Worm (Caenorhabditis elegans) whole organism, early embryonic: Measurements from ENCODE around the gene C32D5.4.

ENCODE experiments used
- B0310.2 ChIP-seq: sonication (generic microtip); optimal IDR thresholded peaks from 2 replicates; lab custom pipeline; 2016; ENCODE audit warnings: mild to moderate bottlenecking, missing genetic modification characterization, missing compliant biosample characterization
- F13C5.2 ChIP-seq: sonication (generic microtip); optimal IDR thresholded peaks from 2 replicates; lab custom pipeline; 2017; ENCODE audit warnings: mild to moderate bottlenecking, missing genetic modification characterization, inconsistent platforms, missing compliant biosample characterization
- aly-1 ChIP-seq: sonication (generic microtip); optimal IDR thresholded peaks from 2 replicates; lab custom pipeline; 2016; ENCODE audit warnings: missing genetic modification characterization, missing compliant biosample characterization
- ama-1 ChIP-seq: fragments of 150-350 bp; optimal IDR thresholded peaks from 2 replicates; lab custom pipeline; 2014
- ceh-13 ChIP-seq: fragments of 200-800 bp; sonication (Bioruptor generic); optimal IDR thresholded peaks from 2 replicates; lab custom pipeline; 2018; ENCODE audit warnings: mild to moderate bottlenecking, missing genetic modification characterization, missing compliant biosample characterization
- ceh-36 ChIP-seq: sonication (generic microtip); optimal IDR thresholded peaks from 2 replicates; lab custom pipeline; 2016; ENCODE audit warnings: missing genetic modification characterization, inconsistent platforms, missing compliant biosample characterization
- ets-7 ChIP-seq: sonication (generic microtip); optimal IDR thresholded peaks from 2 replicates; lab custom pipeline; 2016; ENCODE audit warnings: missing genotype, missing genetic modification characterization, missing compliant biosample characterization
- flt-1 ChIP-seq: fragments of 200-800 bp; sonication (Bioruptor generic); IDR thresholded peaks from 2 replicates; pipeline ENCODE4 v1.3.6; 2022; ENCODE audit warnings: missing genetic modification characterization, missing compliant biosample characterization
- hmbx-1 ChIP-seq: sonication (generic microtip); optimal IDR thresholded peaks from 2 replicates; lab custom pipeline; 2016; ENCODE audit warnings: mild to moderate bottlenecking, missing genetic modification characterization, missing compliant biosample characterization
- hmg-4 ChIP-seq: fragments of 200-800 bp; sonication (Bioruptor generic); optimal IDR thresholded peaks from 2 replicates; lab custom pipeline; 2018; ENCODE audit warnings: mild to moderate bottlenecking, missing genetic modification characterization, missing compliant biosample characterization
- hnd-1 ChIP-seq: sonication (generic microtip); optimal IDR thresholded peaks from 2 replicates; lab custom pipeline; 2016; ENCODE audit warnings: missing genetic modification characterization, missing compliant biosample characterization
- pes-1 ChIP-seq: fragments of 200-800 bp; sonication (Bioruptor generic); IDR thresholded peaks from 2 replicates; pipeline ENCODE4 v1.3.6; 2022; ENCODE audit warnings: missing genetic modification reagents, missing genetic modification characterization, missing compliant biosample characterization
- scrt-1 ChIP-seq: fragments of 200-800 bp; sonication (Bioruptor generic); IDR thresholded peaks from 2 replicates; pipeline ENCODE4 v1.3.6; 2022; ENCODE audit warnings: missing genetic modification characterization, missing compliant biosample characterization
- sea-1 ChIP-seq: fragments of 200-800 bp; sonication (Bioruptor generic); conservative IDR thresholded peaks from 2 replicates; pipeline ENCODE4 v1.3.6; 2022; ENCODE audit warnings: missing genetic modification characterization, missing compliant biosample characterization
- tbx-11 ChIP-seq: fragments of 200-800 bp; sonication (Bioruptor generic); IDR thresholded peaks from 2 replicates; pipeline ENCODE4 v1.3.6; 2022; ENCODE audit warnings: missing genetic modification characterization, missing compliant biosample characterization
- tbx-37 ChIP-seq: fragments of 200-800 bp; sonication (Bioruptor generic); conservative IDR thresholded peaks from 2 replicates; pipeline ENCODE4 v1.3.6; 2022; ENCODE audit warnings: missing genetic modification reagents, missing genetic modification characterization, missing compliant biosample characterization
- tra-4 ChIP-seq: sonication (generic microtip); optimal IDR thresholded peaks from 2 replicates; lab custom pipeline; 2017; ENCODE audit warnings: missing genetic modification characterization, missing compliant biosample characterization

C32D5.4 gene

DNA sequence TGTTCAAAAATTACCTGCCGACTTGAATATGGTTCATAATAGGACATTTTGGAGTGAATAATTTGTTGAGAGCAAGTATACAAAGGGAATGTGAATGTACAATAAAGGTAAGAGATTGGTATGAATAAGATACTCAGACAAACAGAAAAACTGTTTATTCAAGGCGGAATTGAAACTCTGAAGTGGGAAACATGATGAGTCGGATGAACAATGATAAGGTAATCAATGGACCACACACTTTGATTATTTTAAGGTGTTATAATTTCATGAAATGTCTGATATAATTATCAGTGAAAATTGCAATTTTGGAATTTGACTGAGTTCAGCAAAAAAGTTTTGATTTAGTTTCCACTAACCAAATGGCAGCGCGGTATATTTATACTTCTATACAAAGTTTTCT lies 16.6 kb upstream of the C32D5.4 start:
- no peak for TF ChIP-seq tbx-37
- TF ChIP-seq hnd-1, result no peak
- TF ChIP-seq tbx-11 (GFP tag; lab: Robert Waterston, UW), result no peak
- no peak for TF ChIP-seq ceh-36 (tag; lab: Kevin White, UChicago)
- TF ChIP-seq flt-1, result no peak
- TF ChIP-seq ceh-13 (GFP tag; lab: Kevin White, UChicago), result no peak
- TF ChIP-seq sea-1 (GFP tag; lab: Robert Waterston, UW), result no peak
- TF ChIP-seq ets-7, result no peak
- no peak for TF ChIP-seq aly-1 (tag; lab: Kevin White, UChicago)
- no peak for TF ChIP-seq tra-4 (tag; lab: Kevin White, UChicago)
- no peak for TF ChIP-seq B0310.2
- no peak for TF ChIP-seq F13C5.2
- no peak for TF ChIP-seq hmg-4
- TF ChIP-seq hmbx-1 (tag; lab: Kevin White, UChicago), result no peak
- TF ChIP-seq ama-1 (lab: Kevin White, UChicago), result no peak
- TF ChIP-seq scrt-1, result no peak
- no peak for TF ChIP-seq pes-1 (GFP tag; lab: Robert Waterston, UW)

DNA sequence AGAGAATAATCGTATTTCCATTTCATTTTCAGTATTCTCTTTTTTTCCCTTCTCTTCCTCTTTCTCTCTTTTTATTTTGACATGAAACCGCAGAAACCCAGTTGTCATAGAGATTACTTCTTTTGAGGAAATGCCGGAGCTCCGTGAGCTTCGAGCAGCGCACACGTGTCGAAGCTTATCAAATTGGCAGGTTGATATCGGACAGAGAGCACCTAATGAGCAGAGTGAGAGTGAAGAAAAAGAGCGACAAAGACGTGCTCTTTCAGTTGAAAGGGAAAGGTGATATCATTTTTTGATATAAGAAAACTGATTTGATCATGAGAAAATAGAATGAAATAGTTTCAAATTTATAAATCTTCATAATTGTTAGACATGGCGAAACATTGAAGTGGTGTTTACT lies 12.5 kb upstream of the C32D5.4 start, which contains the start of gene C32D5.14:
Gene C32D5.14 (plus strand): TSS at position 131 of the 400 bp plus-strand sequence.
- TF ChIP-seq tbx-11 (GFP tag; lab: Robert Waterston, UW) (no peak), aly-1 (tag; lab: Kevin White, UChicago) (no peak), ama-1 (lab: Kevin White, UChicago) (no peak), F13C5.2 (no peak), scrt-1 (no peak), hmg-4 (no peak), flt-1 (no peak), pes-1 (GFP tag; lab: Robert Waterston, UW) (no peak), sea-1 (GFP tag; lab: Robert Waterston, UW) (no peak), ceh-13 (GFP tag; lab: Kevin White, UChicago) (no peak), B0310.2 (no peak), hnd-1 (no peak), ets-7 (no peak), tbx-37 (no peak), hmbx-1 (tag; lab: Kevin White, UChicago) (no peak)

DNA sequence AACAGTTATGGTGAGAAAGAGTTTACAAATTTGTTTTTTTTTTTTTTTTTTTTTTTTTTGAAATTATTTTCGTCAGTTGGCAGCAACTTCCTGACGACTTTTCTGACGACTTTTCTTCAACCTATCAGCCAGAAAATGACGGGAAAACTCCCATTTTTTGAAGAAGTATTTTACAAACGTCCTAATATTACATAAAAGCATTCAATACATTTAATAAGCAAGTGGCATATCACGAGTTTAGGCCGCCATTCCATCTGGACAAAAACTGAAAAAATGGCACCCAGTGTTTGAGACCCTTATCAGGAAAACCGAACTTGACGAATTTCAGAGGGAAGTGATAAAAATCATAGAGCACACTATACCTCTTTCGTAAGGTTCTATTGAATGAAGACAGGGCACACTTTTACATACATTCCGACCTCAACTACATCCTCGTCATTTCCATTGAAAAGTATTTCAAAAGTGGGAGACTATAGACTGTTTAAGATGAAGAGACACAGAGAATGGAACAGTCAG lies 11.9 kb upstream of the C32D5.4 start:
- TF ChIP-seq ceh-36 (tag; lab: Kevin White, UChicago) (no peak), scrt-1 (no peak), ceh-13 (GFP tag; lab: Kevin White, UChicago) (no peak), ets-7 (no peak), F13C5.2 (no peak), sea-1 (GFP tag; lab: Robert Waterston, UW) (no peak), B0310.2 (no peak), ama-1 (lab: Kevin White, UChicago) (no peak), hmg-4 (no peak), hmbx-1 (tag; lab: Kevin White, UChicago) (no peak), aly-1 (tag; lab: Kevin White, UChicago) (no peak)

DNA sequence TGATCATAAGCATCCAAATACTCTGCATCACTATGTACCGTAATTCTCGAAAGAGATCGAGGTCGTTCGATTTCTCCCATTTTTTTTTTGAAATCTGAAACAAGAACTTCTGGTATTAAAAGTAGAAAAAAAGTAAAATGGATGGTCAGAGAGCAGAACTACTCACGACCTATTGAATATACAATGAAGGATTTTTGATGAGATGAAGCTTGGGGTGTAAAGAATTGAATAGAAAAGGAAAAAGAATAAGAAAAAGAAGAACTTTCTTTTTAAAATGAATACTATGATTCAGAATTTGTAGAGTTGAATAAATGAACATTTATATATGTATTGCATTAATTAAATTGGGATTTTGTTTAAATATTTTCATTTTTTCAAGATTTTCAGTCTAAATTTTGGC lies 11.0 kb upstream of the C32D5.4 start, which contains the start of gene ttc-39B:
Gene ttc-39B (minus strand): TSS at position 101 of the 400 bp plus-strand sequence.
- TF ChIP-seq flt-1 (no peak), tbx-37 (no peak), hmg-4 (no peak), ets-7 (no peak), hnd-1 (no peak), scrt-1 (no peak), ceh-13 (GFP tag; lab: Kevin White, UChicago) (no peak), hmbx-1 (tag; lab: Kevin White, UChicago) (no peak), pes-1 (GFP tag; lab: Robert Waterston, UW) (no peak), F13C5.2 (no peak), sea-1 (GFP tag; lab: Robert Waterston, UW) (no peak), ama-1 (lab: Kevin White, UChicago) (no peak), tbx-11 (GFP tag; lab: Robert Waterston, UW) (no peak), aly-1 (tag; lab: Kevin White, UChicago) (no peak)

DNA sequence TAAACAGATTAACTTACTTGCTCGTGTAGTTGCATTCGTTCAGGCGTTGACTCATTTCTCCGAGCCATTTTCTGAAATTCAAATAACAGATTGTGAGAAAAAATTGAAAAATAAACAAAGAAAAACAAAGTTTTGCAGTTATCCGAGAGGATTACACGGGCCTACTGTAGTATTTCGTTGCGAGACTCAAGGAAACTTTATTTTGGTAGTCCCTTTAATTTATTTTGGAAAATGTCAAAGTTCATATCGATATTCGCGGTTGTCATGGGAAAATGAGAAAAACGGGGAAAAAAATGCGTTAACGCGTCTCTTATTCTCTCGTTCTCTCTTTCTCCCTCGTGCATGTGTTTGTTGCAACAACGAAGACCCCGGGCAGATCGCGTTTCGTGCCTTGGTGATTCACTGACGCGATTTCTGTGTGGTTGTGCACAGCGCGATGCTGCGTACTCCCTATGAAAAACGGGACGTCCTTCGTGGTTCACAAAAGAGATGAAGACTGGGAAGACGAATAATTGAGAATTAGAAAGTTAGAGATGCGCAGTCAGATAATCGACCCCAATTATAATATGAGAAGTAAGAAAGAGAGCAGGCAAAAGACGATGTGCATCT lies 8.4 kb upstream of the C32D5.4 start, which contains the start of gene set-4:
Gene set-4 (minus strand): TSS at position 120 of the 609 bp plus-strand sequence.
- TF ChIP-seq ama-1 (lab: Kevin White, UChicago), result no peak
- no peak for TF ChIP-seq tbx-11 (GFP tag; lab: Robert Waterston, UW)
- TF ChIP-seq F13C5.2, result peak; percentile 79
- peak; percentile 31 for TF ChIP-seq ceh-36 (tag; lab: Kevin White, UChicago)
- peak; percentile 82 for TF ChIP-seq hmg-4
- no peak for TF ChIP-seq flt-1
- no peak for TF ChIP-seq hnd-1
- no peak for TF ChIP-seq tbx-37
- no peak for TF ChIP-seq ceh-13 (GFP tag; lab: Kevin White, UChicago)
- no peak for TF ChIP-seq hmbx-1 (tag; lab: Kevin White, UChicago)
- 0 out of 2 replicates have a peak, but pooled peaks have one; percentile 20 for TF ChIP-seq sea-1 (GFP tag; lab: Robert Waterston, UW)

DNA sequence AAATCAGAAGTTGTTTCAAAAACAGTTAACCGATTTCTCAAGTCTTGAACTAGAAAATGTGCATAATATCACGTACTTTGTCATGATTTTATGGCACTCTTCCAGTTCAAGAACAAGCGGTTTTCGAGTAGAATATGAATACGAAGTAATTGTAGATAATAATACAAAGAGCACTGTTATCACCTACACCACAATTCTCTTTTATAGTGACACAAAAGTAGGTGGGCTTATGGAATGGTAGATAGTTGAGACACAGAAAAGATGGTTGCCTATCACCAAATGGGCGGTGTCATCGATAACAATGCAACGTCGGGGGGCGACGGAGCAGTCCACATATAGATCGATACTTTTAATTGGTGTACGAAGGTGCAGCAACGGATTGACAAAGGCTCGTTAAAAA lies 5.8 kb upstream of the C32D5.4 start:
- TF ChIP-seq tbx-37 (no peak), F13C5.2 (no peak), ets-7 (no peak)

DNA sequence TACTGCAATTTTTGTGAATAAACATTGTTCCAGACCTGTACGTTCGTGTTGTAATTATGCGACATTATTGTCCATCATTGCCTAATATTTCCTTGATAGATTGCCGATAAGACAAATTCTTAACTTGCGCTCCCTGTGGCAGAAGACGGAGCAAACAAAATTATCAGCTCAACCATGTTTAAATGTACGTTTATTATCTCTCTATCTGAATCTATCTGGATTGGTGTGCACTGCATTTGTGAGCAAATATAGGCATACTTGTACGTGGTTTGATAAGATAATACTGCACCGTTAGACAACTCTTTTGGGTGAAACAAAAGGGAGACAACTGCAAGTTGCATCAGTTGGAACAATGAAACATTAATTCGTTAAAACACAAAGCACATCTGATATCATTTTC lies 4.4 kb upstream of the C32D5.4 start:
- TF ChIP-seq flt-1 (no peak), hnd-1 (no peak), sea-1 (GFP tag; lab: Robert Waterston, UW) (no peak), hmg-4 (no peak)

DNA sequence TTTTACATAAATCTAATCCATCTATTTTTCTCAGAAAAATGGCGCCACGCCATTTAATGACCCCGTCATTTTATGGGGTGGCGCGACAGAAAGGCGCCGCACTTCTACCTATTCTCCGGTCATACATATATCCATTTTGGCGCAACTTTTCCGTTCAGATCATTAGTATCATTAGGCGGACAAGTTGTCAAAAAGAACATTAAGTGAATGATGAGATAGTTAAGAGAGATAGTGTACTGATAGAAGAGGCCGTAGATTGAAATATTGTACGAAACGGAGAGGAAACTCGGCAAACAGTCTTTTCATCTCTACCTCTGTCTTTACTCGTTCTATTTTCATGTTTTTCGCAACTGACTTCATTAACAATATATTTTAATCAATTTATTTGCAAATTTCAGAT lies 1.2 kb upstream of the C32D5.4 start, which contains the start of gene sma-6:
Gene sma-6 (plus strand): TSS at position 399 of the 400 bp plus-strand sequence.
- TF ChIP-seq aly-1 (tag; lab: Kevin White, UChicago) (no peak), flt-1 (no peak), ceh-13 (GFP tag; lab: Kevin White, UChicago) (no peak), hmbx-1 (tag; lab: Kevin White, UChicago) (no peak), hmg-4 (no peak), tbx-37 (no peak), F13C5.2 (no peak), ceh-36 (tag; lab: Kevin White, UChicago) (no peak), pes-1 (GFP tag; lab: Robert Waterston, UW) (no peak), ets-7 (no peak), sea-1 (GFP tag; lab: Robert Waterston, UW) (no peak), B0310.2 (no peak), tbx-11 (GFP tag; lab: Robert Waterston, UW) (no peak), hnd-1 (no peak)
